Worm (Caenorhabditis elegans): ENCODE measurements around the gene Y38H6A.1.
A peak's percentile ranks its signal among the peaks of the same experiment; 100 is the strongest.

Gene Y38H6A.1

ce11 chrV:20317442-20317841, 8.1 kb upstream of the Y38H6A.1 start, which contains the start of gene Y113G7C.1:
TSS of gene Y113G7C.1 (plus strand) at chrV:20317742.
- TF ChIP-seq ceh-83 (GFP tag; optimal IDR thresholded peaks at IDR 0.05): no peak

DNA sequence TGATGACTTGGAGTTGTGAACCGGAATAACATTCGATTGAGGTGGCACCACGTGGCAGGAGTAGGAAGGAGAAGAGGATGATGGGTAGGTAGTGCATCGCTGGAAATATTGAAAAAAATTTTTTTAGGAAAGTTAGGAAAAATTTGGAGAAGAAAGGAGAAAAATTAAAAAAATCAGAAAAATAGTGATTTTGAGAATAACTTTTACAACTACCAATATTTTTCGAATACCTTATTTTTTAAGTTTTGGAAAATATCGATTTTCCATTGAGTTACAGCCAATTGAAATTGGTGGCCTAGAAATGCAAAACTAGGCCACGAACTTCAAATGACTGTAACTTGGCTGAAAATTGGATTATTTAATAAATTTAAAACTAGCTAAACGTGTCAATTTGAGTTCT, 9.7 kb downstream of the Y38H6A.1 start, which contains the start of gene Y38H6A.5:
Gene Y38H6A.5 (minus strand): TSS at position 101 of the 400 bp plus-strand sequence.
- TF ChIP-seq unc-39 (tag; optimal IDR thresholded peaks at IDR 0.05): no peak
- TF ChIP-seq ceh-39 (tag; optimal IDR thresholded peaks at IDR 0.05): no peak
- no peak for TF ChIP-seq sptf-1 (tag; optimal IDR thresholded peaks at IDR 0.05)
- no peak for TF ChIP-seq pha-4 (tag; optimal IDR thresholded peaks at IDR 0.05)
- TF ChIP-seq ces-1 (GFP tag; optimal IDR thresholded peaks at IDR 0.05): no peak
- TF ChIP-seq nhr-76 (tag; optimal IDR thresholded peaks at IDR 0.05): no peak
- no peak for TF ChIP-seq unc-62 (GFP tag; optimal IDR thresholded peaks at IDR 0.05)
- no peak for TF ChIP-seq blmp-1 (tag; optimal IDR thresholded peaks at IDR 0.05)
- TF ChIP-seq nhr-237 (tag; optimal IDR thresholded peaks at IDR 0.05): no peak
- TF ChIP-seq bed-3 (GFP tag; optimal IDR thresholded peaks at IDR 0.05): no peak

ce11 chrV:20338020-20338419, 12.5 kb downstream of the Y38H6A.1 start:
- TF ChIP-seq elt-1 (tag; optimal IDR thresholded peaks at IDR 0.05; ENCODE audit: borderline replicate concordance, insufficient read depth) (no peak), mep-1 (tag; optimal IDR thresholded peaks at IDR 0.05) (no peak), ces-1 (GFP tag; optimal IDR thresholded peaks at IDR 0.05) (peak; percentile 76)

- TF ChIP-seq ces-1 (GFP tag; optimal IDR thresholded peaks at IDR 0.05) (peak; percentile 74), ztf-11 (tag; optimal IDR thresholded peaks at IDR 0.05) (no peak)
These were observed 13.4 kb downstream of the Y38H6A.1 start for ce11 chrV:20338870-20339269.

DNA sequence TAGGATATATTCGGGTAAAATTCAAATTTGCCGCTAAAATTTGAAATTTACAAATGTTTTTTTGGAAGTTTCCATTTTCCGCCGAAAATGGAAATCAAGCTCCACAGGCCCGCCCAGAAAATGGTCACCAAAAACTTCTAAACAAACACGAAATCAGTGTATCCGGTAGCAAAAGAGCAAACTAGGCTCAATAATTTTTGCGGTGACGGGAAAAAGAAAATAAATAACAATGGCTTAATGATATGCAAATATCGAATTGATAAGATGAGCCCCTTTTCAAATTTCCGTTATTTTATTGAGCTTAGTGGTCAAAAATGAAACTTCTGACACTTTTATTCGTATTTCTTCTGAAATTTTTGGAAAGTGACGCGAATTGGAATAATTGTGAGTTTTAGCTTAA, 19.4 kb downstream of the Y38H6A.1 start, which contains the start of gene Y38H6A.3:
Gene Y38H6A.3 (plus strand): TSS at position 301 of the 400 bp plus-strand sequence.
- TF ChIP-seq lsy-2 (tag; optimal IDR thresholded peaks at IDR 0.05) (no peak), snpc-4 (tag; optimal IDR thresholded peaks at IDR 0.05) (no peak), pha-4 (tag; optimal IDR thresholded peaks at IDR 0.05) (no peak), mep-1 (tag; optimal IDR thresholded peaks at IDR 0.05) (no peak)

DNA sequence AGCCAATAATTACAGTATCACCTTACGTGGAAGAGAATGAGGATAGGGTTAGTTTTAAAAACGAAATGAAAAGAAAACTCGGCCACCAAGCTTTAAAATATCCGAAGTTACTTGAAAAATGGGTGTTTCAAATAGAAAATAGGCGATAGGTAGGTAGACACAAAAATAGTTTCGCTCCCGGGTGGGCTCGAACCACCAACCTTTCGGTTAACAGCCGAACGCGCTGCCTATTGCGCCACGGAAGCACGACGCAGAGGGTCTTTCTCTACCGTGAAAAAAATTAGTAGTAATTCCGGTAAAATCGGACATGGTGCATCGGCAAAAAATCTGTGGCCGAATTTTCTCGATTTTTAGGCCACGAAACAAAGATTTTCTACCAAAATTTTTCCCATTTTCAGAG, 22.1 kb downstream of the Y38H6A.1 start:
- no peak for TF ChIP-seq nhr-76 (tag; optimal IDR thresholded peaks at IDR 0.05)
- no peak for TF ChIP-seq ham-2 (GFP tag; optimal IDR thresholded peaks at IDR 0.05)
- TF ChIP-seq sem-2 (GFP tag; optimal IDR thresholded peaks at IDR 0.05): no peak
- no peak for TF ChIP-seq lin-32 (GFP tag; optimal IDR thresholded peaks at IDR 0.05)
- TF ChIP-seq unc-39 (tag; optimal IDR thresholded peaks at IDR 0.05): no peak
- TF ChIP-seq ceh-83 (GFP tag; optimal IDR thresholded peaks at IDR 0.05): no peak
- no peak for TF ChIP-seq nhr-2 (tag; optimal IDR thresholded peaks at IDR 0.05)
- TF ChIP-seq mab-5 (tag; optimal IDR thresholded peaks at IDR 0.05): no peak
- TF ChIP-seq snpc-4 (tag; optimal IDR thresholded peaks at IDR 0.05): no peak
- TF ChIP-seq tbx-8 (GFP tag; optimal IDR thresholded peaks at IDR 0.05): no peak
- TF ChIP-seq elt-3 (tag; optimal IDR thresholded peaks at IDR 0.05): no peak

DNA sequence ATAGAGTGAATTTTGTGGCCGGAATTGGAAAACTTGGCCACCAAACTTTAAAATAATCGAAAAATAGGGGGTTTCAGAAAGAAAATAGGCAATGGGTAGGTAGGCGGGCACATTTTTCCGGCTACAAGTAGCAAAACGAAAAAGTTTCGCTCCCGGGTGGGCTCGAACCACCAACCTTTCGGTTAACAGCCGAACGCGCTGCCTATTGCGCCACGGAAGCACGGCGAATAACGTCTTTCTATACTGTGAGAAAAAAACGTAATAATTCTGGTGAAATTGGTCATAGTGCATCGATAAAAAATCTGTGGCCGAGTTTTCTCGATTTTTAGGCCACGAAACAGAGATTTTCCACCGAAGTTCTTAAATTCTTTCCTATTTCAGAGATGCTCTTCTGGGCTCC, 24.9 kb downstream of the Y38H6A.1 start:
- TF ChIP-seq nhr-28 (tag; optimal IDR thresholded peaks at IDR 0.05) (no peak), hlh-1 (tag; optimal IDR thresholded peaks at IDR 0.05) (no peak), unc-39 (tag; optimal IDR thresholded peaks at IDR 0.05) (no peak), blmp-1 (tag; optimal IDR thresholded peaks at IDR 0.05) (no peak)

DNA sequence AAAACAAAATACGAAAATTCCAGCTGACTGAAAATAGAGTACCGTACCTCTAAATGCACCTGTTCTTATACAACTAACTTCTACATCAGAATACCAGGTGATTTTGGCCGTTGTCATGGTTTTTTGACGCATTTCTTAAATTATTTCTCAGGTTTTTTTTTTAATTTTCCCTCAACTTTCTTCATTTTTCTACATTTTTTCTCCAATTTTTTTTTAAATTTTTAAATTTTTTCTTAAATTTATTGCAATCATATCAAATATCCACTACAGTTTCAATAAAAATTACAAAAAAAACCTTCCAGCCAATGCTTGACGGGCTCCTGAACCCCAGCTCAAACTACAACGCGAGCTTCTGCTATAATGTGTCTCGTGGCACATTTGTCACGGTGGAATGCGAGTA, 25.7 kb downstream of the Y38H6A.1 start, which contains the start of gene K02E2.1:
Gene K02E2.1 (plus strand): TSS at position 301 of the 400 bp plus-strand sequence.
- no peak for TF ChIP-seq ceh-83 (GFP tag; optimal IDR thresholded peaks at IDR 0.05)
- no peak for TF ChIP-seq hlh-1 (tag; optimal IDR thresholded peaks at IDR 0.05)
- TF ChIP-seq sptf-1 (tag; optimal IDR thresholded peaks at IDR 0.05): no peak
- TF ChIP-seq bed-3 (GFP tag; optimal IDR thresholded peaks at IDR 0.05): no peak
- no peak for TF ChIP-seq ces-1 (GFP tag; optimal IDR thresholded peaks at IDR 0.05)
- no peak for TF ChIP-seq sem-2 (GFP tag; optimal IDR thresholded peaks at IDR 0.05)
- TF ChIP-seq nhr-76 (tag; optimal IDR thresholded peaks at IDR 0.05): no peak
- TF ChIP-seq lsy-2 (tag; optimal IDR thresholded peaks at IDR 0.05): no peak
- no peak for TF ChIP-seq unc-39 (tag; optimal IDR thresholded peaks at IDR 0.05)
- TF ChIP-seq ceh-43 (GFP tag; optimal IDR thresholded peaks at IDR 0.05): no peak
- no peak for TF ChIP-seq pha-4 (tag; optimal IDR thresholded peaks at IDR 0.05)
- TF ChIP-seq flh-1 (GFP tag; optimal IDR thresholded peaks at IDR 0.05): no peak
